Worm (Caenorhabditis elegans): Measurements from ENCODE around the gene Y110A2AL.3.

Y110A2AL.3 gene

ce11 chrII:2859873-2860821 is 6.7 kb upstream of the Y110A2AL.3 start (continued):
- no peak for TF ChIP-seq bed-1 (GFP tag; IDR thresholded peaks at IDR 0.05)
- no peak for TF ChIP-seq somi-1 (GFP tag; optimal IDR thresholded peaks at IDR 0.05)
- no peak for TF ChIP-seq hrde-1 (tag; optimal IDR thresholded peaks at IDR 0.05; ENCODE audit: borderline replicate concordance)
- TF ChIP-seq ekl-4 (GFP tag; IDR thresholded peaks at IDR 0.05), result peak; percentile 35; the same call in 1 of the 2 replicates
- TF ChIP-seq snpc-3.4 (tag; optimal IDR thresholded peaks at IDR 0.05), result no peak
- peak; percentile 43; the same call in 1 of the 2 replicates for TF ChIP-seq egrh-3 (GFP tag; IDR thresholded peaks at IDR 0.05)
- TF ChIP-seq let-607 (tag; optimal IDR thresholded peaks at IDR 0.05), result no peak
- no peak for TF ChIP-seq F22D6.2 (tag; optimal IDR thresholded peaks at IDR 0.05)
- no peak for TF ChIP-seq ztf-28 (GFP tag; IDR thresholded peaks at IDR 0.05)
- no peak for TF ChIP-seq F57C9.4 (tag; optimal IDR thresholded peaks at IDR 0.05)
- peak; percentile 29; the same call in 1 of the 2 replicates for TF ChIP-seq rcor-1 (GFP tag; IDR thresholded peaks at IDR 0.05)
- peak; percentile 59; the same call in 1 of the 2 replicates for TF ChIP-seq Y79H2A.3 (GFP tag; conservative IDR thresholded peaks at IDR 0.05)
- no peak for TF ChIP-seq F52B5.7 (tag; optimal IDR thresholded peaks at IDR 0.05)
- TF ChIP-seq attf-3 (GFP tag; conservative IDR thresholded peaks at IDR 0.05), result no peak
- no peak for TF ChIP-seq xnd-1 (tag; optimal IDR thresholded peaks at IDR 0.05)
- TF ChIP-seq die-1 (tag; optimal IDR thresholded peaks at IDR 0.05), result peak; percentile 69
- no peak for TF ChIP-seq snpc-1.3 (tag; optimal IDR thresholded peaks at IDR 0.05; ENCODE audit: insufficient read depth)
- TF ChIP-seq cebp-1 (GFP tag; IDR thresholded peaks at IDR 0.05), result no peak
- TF ChIP-seq cebp-1 (tag; optimal IDR thresholded peaks at IDR 0.05), result peak; percentile 50
- peak; percentile 40 for TF ChIP-seq madf-6 (GFP tag; IDR thresholded peaks at IDR 0.05)
- TF ChIP-seq fkh-3 (tag; optimal IDR thresholded peaks at IDR 0.05), result no peak
- no peak for TF ChIP-seq T07F8.4 (tag; optimal IDR thresholded peaks at IDR 0.05)
- no peak for TF ChIP-seq ama-1 (optimal IDR thresholded peaks at IDR 0.05)
- TF ChIP-seq ama-1 (GFP tag; optimal IDR thresholded peaks at IDR 0.05), result peak in 1 of 2 experiments; percentile 53
- TF ChIP-seq egl-18 (GFP tag; IDR thresholded peaks at IDR 0.05), result no peak
- 0 out of 2 replicates have a peak, but pooled peaks have one; percentile 12 for TF ChIP-seq C17E4.6 (GFP tag; IDR thresholded peaks at IDR 0.05)
- TF ChIP-seq pbrm-1 (GFP tag; IDR thresholded peaks at IDR 0.05), result peak; percentile 35; the same call in 1 of the 2 replicates
- TF ChIP-seq repo-1 (tag; optimal IDR thresholded peaks at IDR 0.05), result no peak
- TF ChIP-seq mel-28 (tag; optimal IDR thresholded peaks at IDR 0.05; ENCODE audit: borderline replicate concordance), result no peak
- TF ChIP-seq tlf-1 (GFP tag; optimal IDR thresholded peaks at IDR 0.05), result no peak
- peak; percentile 73; the same call in 1 of the 2 replicates for TF ChIP-seq let-526 (GFP tag; IDR thresholded peaks at IDR 0.05)
- TF ChIP-seq sdz-38 (tag; optimal IDR thresholded peaks at IDR 0.05), result no peak
- peak; percentile 91 for TF ChIP-seq tbp1 (GFP tag; optimal IDR thresholded peaks at IDR 0.05)
- no peak for TF ChIP-seq Y53G8AR.9 (GFP tag; conservative IDR thresholded peaks at IDR 0.05)
- peak; percentile 37 to 55 for TF ChIP-seq rec-8 (tag; optimal IDR thresholded peaks at IDR 0.05)
- TF ChIP-seq F57A8.1 (GFP tag; optimal IDR thresholded peaks at IDR 0.05), result no peak
- no peak for TF ChIP-seq mxl-1 (tag; optimal IDR thresholded peaks at IDR 0.05)
- TF ChIP-seq nhr-27 (tag; optimal IDR thresholded peaks at IDR 0.05), result no peak
- no peak for TF ChIP-seq dpl-1 (GFP tag; optimal IDR thresholded peaks at IDR 0.05)
- no peak for TF ChIP-seq dpff-1 (tag; optimal IDR thresholded peaks at IDR 0.05)
- TF ChIP-seq ztf-25 (GFP tag; IDR thresholded peaks at IDR 0.05), result 0 out of 2 replicates have a peak, but pooled peaks have one; percentile 25
- no peak for TF ChIP-seq C06A6.2 (GFP tag; conservative IDR thresholded peaks at IDR 0.05)
- peak; percentile 75 for TF ChIP-seq D2030.7 (GFP tag; IDR thresholded peaks at IDR 0.05)
- TF ChIP-seq ztf-6 (GFP tag; IDR thresholded peaks at IDR 0.05), result no peak
- no peak for TF ChIP-seq F49E8.2 (tag; optimal IDR thresholded peaks at IDR 0.05; ENCODE audit: insufficient read depth)
- TF ChIP-seq nhr-120 (GFP tag; IDR thresholded peaks at IDR 0.05), result no peak
